Worm (Caenorhabditis elegans) whole organism, L3 larva: ENCODE results near the gene ZK632.14.

Experiments
- ZK546.5 ChIP-seq: sonication (generic microtip); optimal IDR thresholded peaks from 2 replicates; lab custom pipeline; 2017; ENCODE audit warnings: missing biosample characterization, missing genetic modification characterization
- aly-2 ChIP-seq: fragments of 150-350 bp; optimal IDR thresholded peaks from 2 replicates; lab custom pipeline; 2014; ENCODE audit warnings: missing biosample characterization, missing genetic modification characterization
- ama-1 ChIP-seq: fragments of 150-350 bp; optimal IDR thresholded peaks from 2 replicates; lab custom pipeline; 2018
- ceh-28 ChIP-seq: fragments of 150-350 bp; optimal IDR thresholded peaks from 2 replicates; lab custom pipeline; 2014; ENCODE audit warnings: missing biosample characterization, missing genetic modification reagents, missing genetic modification characterization
- ceh-82 ChIP-seq: fragments of 150-350 bp; optimal IDR thresholded peaks from 2 replicates; lab custom pipeline; 2014; ENCODE audit warnings: missing biosample characterization, missing genetic modification characterization
- daf-12 ChIP-seq: fragments of 150-350 bp; optimal IDR thresholded peaks from 2 replicates; lab custom pipeline; 2014; ENCODE audit warnings: missing biosample characterization, missing genetic modification reagents, missing genetic modification characterization
- egl-27 ChIP-seq: sonication (generic microtip); optimal IDR thresholded peaks from 4 replicates; lab custom pipeline; 2017; ENCODE audit warnings: missing biosample characterization, missing genetic modification reagents, missing genetic modification characterization
- elt-2 ChIP-seq: sonication (generic microtip); optimal IDR thresholded peaks from 2 replicates; lab custom pipeline; 2016; ENCODE audit warnings: missing genetic modification reagents, mild to moderate bottlenecking, missing genetic modification characterization, missing compliant biosample characterization
- eor-1 ChIP-seq, 2 experiments: fragments of 150-350 bp; optimal IDR thresholded peaks; 2 replicates each; lab custom pipeline; 2014 to 2018; ENCODE audit warnings: missing biosample characterization in 2 of 2, missing genetic modification characterization in 2 of 2
- fkh-10 ChIP-seq: sonication (generic microtip); optimal IDR thresholded peaks from 2 replicates; lab custom pipeline; 2017; ENCODE audit warnings: missing biosample characterization, missing genetic modification reagents, missing genetic modification characterization
- fkh-2 ChIP-seq: fragments of 150-350 bp; optimal IDR thresholded peaks from 2 replicates; lab custom pipeline; 2014; ENCODE audit warnings: missing biosample characterization, missing genetic modification reagents, missing genetic modification characterization
- fos-1 ChIP-seq: fragments of 150-350 bp; optimal IDR thresholded peaks from 2 replicates; lab custom pipeline; 2014; ENCODE audit warnings: missing biosample characterization, missing genetic modification characterization
- hmg-11 ChIP-seq: sonication (generic microtip); optimal IDR thresholded peaks from 2 replicates; lab custom pipeline; 2016; ENCODE audit warnings: missing genetic modification characterization, missing compliant biosample characterization
- jun-1 ChIP-seq: fragments of 150-350 bp; optimal IDR thresholded peaks from 2 replicates; lab custom pipeline; 2014; ENCODE audit warnings: missing biosample characterization, missing genetic modification reagents, missing genetic modification characterization
- lin-15B ChIP-seq: fragments of 150-350 bp; optimal IDR thresholded peaks from 2 replicates; lab custom pipeline; 2014; ENCODE audit warnings: missing biosample characterization, missing genetic modification characterization
- lin-39 ChIP-seq: fragments of 150-350 bp; optimal IDR thresholded peaks from 2 replicates; lab custom pipeline; 2018; ENCODE audit warnings: missing biosample characterization, missing genetic modification reagents, missing genetic modification characterization
- mdl-1 ChIP-seq: fragments of 150-350 bp; optimal IDR thresholded peaks from 2 replicates; lab custom pipeline; 2014; ENCODE audit warnings: missing biosample characterization, missing genetic modification characterization
- mml-1 ChIP-seq: fragments of 150-350 bp; sonication (generic microtip); optimal IDR thresholded peaks from 3 replicates; lab custom pipeline; 2014; ENCODE audit warnings: missing biosample characterization, missing genetic modification characterization
- nfya-1 ChIP-seq: sonication (generic microtip); optimal IDR thresholded peaks from 2 replicates; lab custom pipeline; 2017; ENCODE audit warnings: missing genetic modification characterization, mild to moderate bottlenecking, missing compliant biosample characterization, antibody characterized with exemption, moderate library complexity; ENCODE audit not compliant: insufficient read depth
- nhr-11 ChIP-seq: fragments of 150-350 bp; optimal IDR thresholded peaks from 2 replicates; lab custom pipeline; 2014; ENCODE audit warnings: missing biosample characterization, missing genetic modification characterization
- nhr-12 ChIP-seq: fragments of 150-350 bp; optimal IDR thresholded peaks from 2 replicates; lab custom pipeline; 2014; ENCODE audit warnings: missing biosample characterization, missing genetic modification characterization
- nhr-23 ChIP-seq: fragments of 150-350 bp; optimal IDR thresholded peaks from 2 replicates; lab custom pipeline; 2014; ENCODE audit warnings: missing biosample characterization, missing genetic modification reagents, missing genetic modification characterization
- nhr-25 ChIP-seq: sonication (generic microtip); optimal IDR thresholded peaks from 2 replicates; lab custom pipeline; 2017; ENCODE audit warnings: missing biosample characterization, missing genetic modification characterization
- nhr-43 ChIP-seq: sonication (generic microtip); optimal IDR thresholded peaks from 2 replicates; lab custom pipeline; 2016; ENCODE audit warnings: mild to moderate bottlenecking, missing genetic modification characterization, missing compliant biosample characterization; ENCODE audit not compliant: poor library complexity, severe bottlenecking
- pha-4 ChIP-seq: fragments of 150-350 bp; optimal IDR thresholded peaks from 2 replicates; lab custom pipeline; 2014; ENCODE audit warnings: missing biosample characterization, missing genetic modification reagents, missing genetic modification characterization
- pqm-1 ChIP-seq: fragments of 150-350 bp; optimal IDR thresholded peaks from 2 replicates; lab custom pipeline; 2017; ENCODE audit warnings: missing biosample characterization, missing genetic modification characterization, inconsistent platforms
- sea-2 ChIP-seq: fragments of 150-350 bp; sonication (generic microtip); optimal IDR thresholded peaks from 4 replicates; lab custom pipeline; 2014; ENCODE audit warnings: missing biosample characterization, missing genetic modification reagents, missing genetic modification characterization
- skn-1 ChIP-seq: fragments of 150-350 bp; optimal IDR thresholded peaks from 2 replicates; lab custom pipeline; 2014; ENCODE audit warnings: missing biosample characterization, missing genetic modification characterization
- tbx-2 ChIP-seq: sonication (generic microtip); optimal IDR thresholded peaks from 2 replicates; lab custom pipeline; 2016; ENCODE audit warnings: mild to moderate bottlenecking, missing genetic modification characterization, missing compliant biosample characterization
- zag-1 ChIP-seq: fragments of 150-350 bp; optimal IDR thresholded peaks from 2 replicates; lab custom pipeline; 2014; ENCODE audit warnings: missing biosample characterization, missing genetic modification characterization
- ztf-11 ChIP-seq: fragments of 150-350 bp; optimal IDR thresholded peaks from 2 replicates; lab custom pipeline; 2014; ENCODE audit warnings: missing biosample characterization, missing genetic modification characterization
- ztf-4 ChIP-seq: fragments of 150-350 bp; optimal IDR thresholded peaks from 2 replicates; lab custom pipeline; 2014; ENCODE audit warnings: missing biosample characterization, missing genetic modification characterization

Gene ZK632.14

DNA sequence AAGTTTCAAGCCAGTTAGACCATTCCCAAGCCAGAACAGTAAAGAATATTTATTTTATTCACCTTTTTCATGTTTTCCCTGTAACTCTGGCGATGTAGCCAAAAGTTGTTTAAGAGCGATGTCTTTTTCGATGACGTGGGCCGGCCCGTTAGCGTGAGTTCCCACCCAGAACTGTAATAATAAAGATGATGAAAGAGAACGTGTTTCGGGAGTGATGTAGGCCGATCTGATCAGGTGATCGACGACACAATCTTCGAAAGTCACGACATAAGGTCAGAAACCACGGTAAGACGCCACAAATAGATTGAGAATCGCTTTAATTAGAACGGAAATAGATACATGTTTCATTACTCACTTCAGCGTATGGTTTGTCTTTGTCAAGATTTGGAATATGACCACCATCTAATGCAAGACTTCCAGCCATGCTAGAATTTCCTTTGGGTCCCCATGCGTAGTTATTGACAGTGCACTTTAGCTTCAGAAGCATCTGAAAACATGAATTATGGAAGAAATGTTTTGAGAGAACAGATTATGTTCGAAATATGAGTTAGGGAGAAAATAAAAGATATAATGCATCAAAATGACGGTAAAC, 6.2 kb upstream of the ZK632.14 start, which contains the start of gene ZK632.4:
ZK632.4 (minus strand) TSS at position 487 of the 592 bp plus-strand sequence.
- TF ChIP-seq nhr-25 (tag; lab: Kevin White, UChicago) (peak; percentile 26), nhr-23 (peak; percentile 53), egl-27 (tag; lab: Kevin White, UChicago) (no peak)

DNA sequence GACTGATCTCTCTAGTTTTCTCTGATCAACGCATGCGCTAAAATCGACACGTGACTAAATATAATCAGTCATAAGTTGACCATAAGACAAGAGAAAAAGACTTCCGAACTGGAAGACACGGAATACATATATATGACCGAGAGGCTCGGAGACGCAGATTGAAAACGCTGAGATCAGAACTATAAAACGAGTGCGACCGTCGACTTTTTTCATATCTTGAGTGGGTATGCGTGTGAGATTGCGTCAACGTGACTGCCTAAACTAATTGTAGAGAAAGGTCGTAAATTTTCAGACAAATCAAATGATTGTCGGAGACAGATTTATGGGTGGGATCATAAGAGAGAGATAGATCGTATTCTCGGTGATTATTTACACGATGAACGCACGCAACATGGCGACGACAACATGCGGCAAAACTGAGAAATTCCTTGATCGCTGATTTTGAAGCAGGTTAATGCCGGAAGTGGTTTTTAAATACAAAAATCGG, 5.6 kb upstream of the ZK632.14 start:
- TF ChIP-seq elt-2 (tag; lab: Kevin White, UChicago) = peak; percentile 65
- TF ChIP-seq ZK546.5 (tag; lab: Kevin White, UChicago) = no peak
- peak; percentile 10 for TF ChIP-seq nfya-1 (tag; lab: Kevin White, UChicago)
- peak; percentile 82 for TF ChIP-seq ama-1 (lab: Kevin White, UChicago)
- no peak for TF ChIP-seq mml-1
- no peak for TF ChIP-seq aly-2 (tag; lab: Kevin White, UChicago)
- TF ChIP-seq skn-1 = no peak
- no peak for TF ChIP-seq zag-1 (tag; lab: Kevin White, UChicago)
- TF ChIP-seq nhr-12 (tag; lab: Kevin White, UChicago) = no peak
- peak; percentile 49 for TF ChIP-seq nhr-23
- peak; percentile 67 for TF ChIP-seq nhr-25 (tag; lab: Kevin White, UChicago)
- peak; percentile 55 for TF ChIP-seq jun-1
- TF ChIP-seq nhr-11 (tag; lab: Kevin White, UChicago) = no peak
- no peak for TF ChIP-seq sea-2 (GFP tag; lab: Kevin White, UChicago)
- no peak for TF ChIP-seq fos-1 (tag; lab: Kevin White, UChicago)
- peak; percentile 80 for TF ChIP-seq nhr-43 (tag; lab: Kevin White, UChicago)
- peak; percentile 48 for TF ChIP-seq pqm-1 (tag; lab: Kevin White, UChicago)
- no peak for TF ChIP-seq ztf-11 (tag; lab: Kevin White, UChicago)
- TF ChIP-seq mdl-1 = peak; percentile 32

DNA sequence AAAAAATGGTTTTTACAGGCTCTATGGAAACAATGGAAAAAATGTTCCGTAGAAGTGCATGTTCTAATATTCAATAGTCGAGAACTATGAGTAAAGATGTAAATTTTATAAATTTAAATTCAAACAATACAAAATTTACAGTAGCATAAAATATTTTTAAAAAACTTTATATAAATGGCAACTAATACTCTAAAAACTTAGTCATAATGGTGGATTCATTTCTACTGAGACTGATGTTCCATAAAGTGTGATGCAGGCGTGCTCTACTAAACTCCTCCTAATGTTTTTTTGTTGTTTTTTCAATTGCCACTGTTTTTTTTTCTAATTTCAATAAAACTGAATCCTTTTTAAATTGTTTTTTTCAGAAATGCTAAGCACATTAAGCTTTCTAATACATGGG, 5.1 kb upstream of the ZK632.14 start, which contains the start of gene gtap-2:
gtap-2 (plus strand) TSS at position 366 of the 400 bp plus-strand sequence.
- peak in 1 of 2 experiments; percentile 20 for TF ChIP-seq eor-1 (tag; optimal IDR thresholded peaks at IDR 0.05; lab: Kevin White, UChicago)
- TF ChIP-seq ceh-82 (tag; lab: Kevin White, UChicago) = no peak
- peak; percentile 60 for TF ChIP-seq pha-4 (tag; lab: Kevin White, UChicago)
- peak; percentile 32 for TF ChIP-seq lin-15B (tag; lab: Kevin White, UChicago)
- peak; percentile 17 for TF ChIP-seq nhr-43 (tag; lab: Kevin White, UChicago)
- no peak for TF ChIP-seq skn-1
- no peak for TF ChIP-seq ceh-28 (tag; lab: Kevin White, UChicago)
- no peak for TF ChIP-seq nhr-23
- peak; percentile 18 for TF ChIP-seq nfya-1 (tag; lab: Kevin White, UChicago)

DNA sequence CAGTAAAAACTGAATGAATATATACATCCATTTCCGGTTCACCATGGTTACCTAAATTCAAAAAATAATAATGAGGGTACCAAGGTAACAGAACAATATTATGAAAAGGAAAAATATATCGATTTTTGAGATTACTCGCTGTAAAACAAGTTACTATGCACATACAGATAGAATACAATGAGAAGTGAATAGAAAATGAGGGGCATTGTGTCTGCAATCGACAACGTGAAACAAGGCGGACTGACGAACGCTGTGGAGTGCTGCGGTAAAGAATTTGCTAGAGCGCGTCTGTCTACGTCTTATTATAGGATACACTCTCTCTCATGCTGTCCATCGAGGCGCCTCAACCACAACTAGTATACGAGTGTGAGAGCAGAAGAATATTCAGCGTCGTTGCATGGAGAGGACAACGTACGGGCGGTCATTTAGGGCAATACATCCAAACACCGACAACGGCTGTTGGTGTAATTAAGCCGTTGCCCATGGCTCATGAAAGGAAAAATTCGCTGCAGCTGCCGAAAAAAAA, 3.9 kb downstream of the ZK632.14 start, which contains the start of gene cnx-1:
cnx-1 (minus strand) TSS at position 51 of the 526 bp plus-strand sequence.
- TF ChIP-seq nhr-23 (peak; percentile 28), mdl-1 (no peak), ztf-4 (tag; lab: Kevin White, UChicago) (no peak), hmg-11 (peak; percentile 72), ama-1 (lab: Kevin White, UChicago) (peak; percentile 41), nfya-1 (tag; lab: Kevin White, UChicago) (peak; percentile 49), nhr-25 (tag; lab: Kevin White, UChicago) (peak; percentile 10), ZK546.5 (tag; lab: Kevin White, UChicago) (no peak), fkh-2 (tag; lab: Kevin White, UChicago) (no peak), tbx-2 (no peak), egl-27 (tag; lab: Kevin White, UChicago) (no peak), skn-1 (no peak), daf-12 (no peak), lin-39 (tag; lab: Kevin White, UChicago) (peak; percentile 66), lin-15B (tag; lab: Kevin White, UChicago) (peak; percentile 16), pha-4 (tag; lab: Kevin White, UChicago) (peak; percentile 10), fkh-10 (GFP tag; lab: Kevin White, UChicago) (no peak), sea-2 (GFP tag; lab: Kevin White, UChicago) (peak; percentile 8)
- TF ChIP-seq, all 47 proteins: peak for 9
